Worm (Caenorhabditis elegans): ENCODE measurements around the gene nhr-132.

DNA sequence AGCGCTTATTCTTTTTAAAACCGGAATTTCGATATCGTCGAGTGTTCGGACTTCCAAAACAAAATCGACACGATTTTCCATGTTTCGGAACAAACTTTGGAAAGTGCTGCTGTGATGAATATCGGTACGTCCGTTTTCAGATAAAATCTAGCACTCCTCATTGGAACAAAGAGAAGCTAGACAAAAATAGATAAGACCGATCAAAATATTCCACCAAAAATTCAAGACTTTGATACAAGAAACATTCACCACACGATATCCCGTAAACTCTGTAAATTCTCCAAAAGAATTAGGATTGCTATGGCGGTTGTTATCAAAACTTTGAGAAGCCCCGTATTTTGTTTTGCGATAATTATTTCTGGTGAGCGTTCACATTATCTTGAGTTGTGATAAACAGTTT lies 8.9 kb downstream of the nhr-132 start, which contains the start of gene C14C6.3:
- TF ChIP-seq sea-2 (GFP tag; IDR thresholded peaks at IDR 0.05) (no peak), hmg-1.2 (GFP tag; IDR thresholded peaks at IDR 0.05) (no peak), lsy-27 (tag; optimal IDR thresholded peaks at IDR 0.05; ENCODE audit: borderline replicate concordance, insufficient read depth) (no peak), ama-1 (optimal IDR thresholded peaks at IDR 0.05) (no peak), ama-1 (GFP tag; optimal IDR thresholded peaks at IDR 0.05) (no peak), unc-62 (GFP tag; optimal IDR thresholded peaks at IDR 0.05) (no peak), hlh-26 (GFP tag; conservative IDR thresholded peaks at IDR 0.05) (no peak), dpff-1 (tag; optimal IDR thresholded peaks at IDR 0.05) (no peak), T26A5.8 (tag; optimal IDR thresholded peaks at IDR 0.05) (no peak), K11D2.4 (GFP tag; IDR thresholded peaks at IDR 0.05) (no peak), F23B12.7 (tag; optimal IDR thresholded peaks at IDR 0.05; ENCODE audit: insufficient read depth) (no peak), nfya-2 (GFP tag; IDR thresholded peaks at IDR 0.05) (no peak), nfya-1 (tag; optimal IDR thresholded peaks at IDR 0.05; ENCODE audit: borderline replicate concordance, insufficient read depth) (no peak), somi-1 (GFP tag; optimal IDR thresholded peaks at IDR 0.05) (no peak), lsl-1 (GFP tag; optimal IDR thresholded peaks at IDR 0.05) (no peak)

Data from whole organism, young adult.